Worm (Caenorhabditis elegans): Measurements from ENCODE around the gene srv-8.

DNA sequence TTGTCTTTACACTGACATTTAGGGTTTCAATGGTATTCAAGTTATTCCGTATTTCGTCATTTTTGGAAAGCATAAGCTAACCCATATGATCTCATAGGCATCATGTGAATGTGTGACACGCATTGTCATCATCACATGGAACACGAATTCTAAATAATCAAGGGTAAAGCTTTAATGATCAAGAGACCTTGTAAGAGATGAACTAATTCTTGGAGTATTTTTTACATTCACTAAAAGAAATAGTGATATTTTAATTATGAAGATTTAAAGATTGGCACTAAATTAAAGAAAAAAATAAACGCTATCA is 8.6 kb downstream of the srv-8 start:
- no peak for TF ChIP-seq ceh-82 (tag; optimal IDR thresholded peaks at IDR 0.05)
- TF ChIP-seq ama-1 (optimal IDR thresholded peaks at IDR 0.05): no peak
- TF ChIP-seq snpc-4 (tag; optimal IDR thresholded peaks at IDR 0.05): no peak
- TF ChIP-seq nhr-11 (tag; optimal IDR thresholded peaks at IDR 0.05): no peak
- no peak for TF ChIP-seq zag-1 (tag; optimal IDR thresholded peaks at IDR 0.05)
- TF ChIP-seq elt-1 (tag; optimal IDR thresholded peaks at IDR 0.05): no peak
- TF ChIP-seq unc-55 (GFP tag; optimal IDR thresholded peaks at IDR 0.05): no peak
- no peak for TF ChIP-seq lin-39 (tag; optimal IDR thresholded peaks at IDR 0.05)
- no peak for TF ChIP-seq ztf-1 (GFP tag; conservative IDR thresholded peaks at IDR 0.05)
- no peak for TF ChIP-seq elt-3 (tag; optimal IDR thresholded peaks at IDR 0.05)
- no peak for TF ChIP-seq nhr-237 (tag; optimal IDR thresholded peaks at IDR 0.05)
